Worm (Caenorhabditis elegans): Measurements from ENCODE around the gene top-2.

The top-2 gene

DNA sequence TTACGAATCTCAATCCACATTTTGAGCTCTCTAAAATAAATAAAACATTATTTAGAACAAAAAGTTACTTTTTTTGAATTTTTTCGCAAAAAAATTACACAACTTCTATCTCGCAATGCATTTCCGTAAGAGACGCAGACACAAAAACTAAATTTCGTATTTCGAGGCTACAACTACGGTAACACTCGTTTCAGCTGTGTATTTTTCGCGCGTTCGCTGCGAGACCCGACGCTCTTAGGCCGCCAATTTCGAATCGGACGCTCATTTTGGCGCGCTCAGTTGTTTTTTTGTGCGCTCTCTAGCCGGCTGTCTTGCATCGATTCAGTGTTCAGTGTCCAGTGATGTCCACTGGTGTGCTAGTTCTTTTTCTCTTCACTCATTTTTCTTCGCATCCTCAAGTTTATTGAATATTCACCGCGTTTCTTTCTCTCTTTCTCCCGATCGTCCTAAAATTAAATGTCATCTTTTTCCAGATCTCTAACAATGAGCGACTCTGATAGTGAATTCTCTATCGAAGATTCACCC, at the start of gene top-2, which contains the start of gene npp-3:
Gene top-2, plus strand, starts transcription at position 475 of the 525 bp plus-strand sequence.
Gene npp-3, minus strand, starts transcription at position 115 of the 525 bp plus-strand sequence.
- TF ChIP-seq ztf-22 (GFP tag; optimal IDR thresholded peaks at IDR 0.05) (no peak), unc-62 (GFP tag; optimal IDR thresholded peaks at IDR 0.05) (no peak), F37B4.10 (GFP tag; IDR thresholded peaks at IDR 0.05) (no peak), T07F8.4 (tag; optimal IDR thresholded peaks at IDR 0.05) (no peak), dpl-1 (GFP tag; optimal IDR thresholded peaks at IDR 0.05) (peak; percentile 99), die-1 (tag; optimal IDR thresholded peaks at IDR 0.05) (peak; percentile 30), B0019.2 (GFP tag; conservative IDR thresholded peaks at IDR 0.05) (peak; percentile 94), tlf-1 (GFP tag; optimal IDR thresholded peaks at IDR 0.05) (peak; percentile 97), F57C9.4 (tag; optimal IDR thresholded peaks at IDR 0.05) (no peak), F33H1.4 (GFP tag; IDR thresholded peaks at IDR 0.05) (peak; percentile 99), lag-1 (GFP tag; IDR thresholded peaks at IDR 0.05) (no peak), lin-40 (tag; optimal IDR thresholded peaks at IDR 0.05) (no peak), ztf-18 (tag; optimal IDR thresholded peaks at IDR 0.05) (peak; percentile 77), ceh-58 (GFP tag; IDR thresholded peaks at IDR 0.05) (no peak), pha-4 (tag; optimal IDR thresholded peaks at IDR 0.05) (no peak), bed-1 (GFP tag; IDR thresholded peaks at IDR 0.05) (no peak), nhr-120 (GFP tag; IDR thresholded peaks at IDR 0.05) (no peak), hrde-1 (tag; optimal IDR thresholded peaks at IDR 0.05; ENCODE audit: borderline replicate concordance) (peak; percentile 83), nhr-80 (tag; optimal IDR thresholded peaks at IDR 0.05) (peak; percentile 7), him-1 (tag; optimal IDR thresholded peaks at IDR 0.05) (peak; percentile 10), rpc-1 (optimal IDR thresholded peaks at IDR 0.05) (peak; percentile 17), rpc-1 (tag; optimal IDR thresholded peaks at IDR 0.05) (no peak), hmg-1.2 (GFP tag; IDR thresholded peaks at IDR 0.05) (peak; percentile 95), Y56A3A.18 (GFP tag; IDR thresholded peaks at IDR 0.05) (0 out of 2 replicates have a peak, but pooled peaks have one; percentile 37), D2030.7 (GFP tag; IDR thresholded peaks at IDR 0.05) (peak; percentile 96), sptf-2 (GFP tag; optimal IDR thresholded peaks at IDR 0.05) (no peak), attf-3 (GFP tag; conservative IDR thresholded peaks at IDR 0.05) (peak; percentile 83), ceh-79 (tag; optimal IDR thresholded peaks at IDR 0.05) (no peak), nhr-27 (tag; optimal IDR thresholded peaks at IDR 0.05) (no peak), gei-17 (GFP tag; optimal IDR thresholded peaks at IDR 0.05) (peak; percentile 57), ceh-40 (GFP tag; IDR thresholded peaks at IDR 0.05) (0 out of 2 replicates have a peak, but pooled peaks have one; percentile 16), K11D2.4 (GFP tag; IDR thresholded peaks at IDR 0.05) (peak; percentile 76), zfh-2 (GFP tag; conservative IDR thresholded peaks at IDR 0.05) (peak; percentile 79), rec-8 (tag; optimal IDR thresholded peaks at IDR 0.05) (no peak), efl-1 (GFP tag; optimal IDR thresholded peaks at IDR 0.05) (peak; percentile 98), egl-18 (GFP tag; IDR thresholded peaks at IDR 0.05) (0 out of 2 replicates have a peak, but pooled peaks have one; percentile 41), F10E7.11 (tag; optimal IDR thresholded peaks at IDR 0.05) (no peak), snpc-4 (GFP tag; optimal IDR thresholded peaks at IDR 0.05) (peak; percentile 55), snpc-4 (tag; optimal IDR thresholded peaks at IDR 0.05) (peak; percentile 52 to 87 (median 81)), K12H6.12 (tag; optimal IDR thresholded peaks at IDR 0.05) (peak; percentile 84), snpc-3.4 (tag; optimal IDR thresholded peaks at IDR 0.05) (peak; percentile 95), F57A8.1 (GFP tag; optimal IDR thresholded peaks at IDR 0.05) (no peak), Y79H2A.3 (GFP tag; conservative IDR thresholded peaks at IDR 0.05) (0 out of 2 replicates have a peak, but pooled peaks have one; percentile 63), Y53G8AR.9 (GFP tag; conservative IDR thresholded peaks at IDR 0.05) (peak; percentile 83), athp-1 (tag; optimal IDR thresholded peaks at IDR 0.05) (peak; percentile 95), lin-54 (GFP tag; optimal IDR thresholded peaks at IDR 0.05) (peak; percentile 98), Y53F4B.3 (GFP tag; IDR thresholded peaks at IDR 0.05) (no peak), bed-2 (GFP tag; IDR thresholded peaks at IDR 0.05) (no peak), ZK185.1 (tag; optimal IDR thresholded peaks at IDR 0.05; ENCODE audit: poor library complexity, severe bottlenecking) (no peak)

Data from whole organism, young adult.